Worm (Caenorhabditis elegans) whole organism, L2 larva: Measurements from ENCODE around the gene Y17G9B.4.
A peak's percentile ranks its signal among the peaks of the same experiment; 100 is the strongest.

Experiments
- ceh-82 ChIP-seq: fragments of 150-350 bp; optimal IDR thresholded peaks from 2 replicates; lab custom pipeline; 2014; ENCODE audit warnings: missing biosample characterization, missing genetic modification characterization
- elt-1 ChIP-seq: fragments of 150-350 bp; optimal IDR thresholded peaks from 2 replicates; lab custom pipeline; 2014; ENCODE audit warnings: missing biosample characterization, missing genetic modification characterization
- elt-3 ChIP-seq: sonication (generic microtip); optimal IDR thresholded peaks from 2 replicates; lab custom pipeline; 2017; ENCODE audit warnings: missing biosample characterization, missing genetic modification characterization
- fos-1 ChIP-seq: fragments of 150-350 bp; optimal IDR thresholded peaks from 2 replicates; lab custom pipeline; 2014; ENCODE audit warnings: missing biosample characterization, missing genetic modification characterization
- lin-11 ChIP-seq: fragments of 150-350 bp; sonication (generic microtip); optimal IDR thresholded peaks from 2 replicates; lab custom pipeline; 2014; ENCODE audit warnings: missing biosample characterization, missing genetic modification characterization, inconsistent platforms, mixed read lengths
- lin-13 ChIP-seq: fragments of 150-350 bp; optimal IDR thresholded peaks from 2 replicates; lab custom pipeline; 2014; ENCODE audit warnings: missing biosample characterization, missing genetic modification reagents, missing genetic modification characterization
- mdl-1 ChIP-seq, 2 experiments: fragments of 150-350 bp in 1 of 2; sonication (generic microtip) in 1 of 2; optimal IDR thresholded peaks; 2 replicates each; lab custom pipeline; 2017; ENCODE audit warnings: missing biosample characterization in 2 of 2, missing genetic modification characterization in 2 of 2
- nhr-10 ChIP-seq: sonication (generic microtip); optimal IDR thresholded peaks from 2 replicates; lab custom pipeline; 2017; ENCODE audit warnings: missing biosample characterization, missing genetic modification characterization
- nhr-11 ChIP-seq: fragments of 150-350 bp; optimal IDR thresholded peaks from 2 replicates; lab custom pipeline; 2014; ENCODE audit warnings: missing biosample characterization, missing genetic modification characterization
- nhr-237 ChIP-seq: fragments of 150-350 bp; optimal IDR thresholded peaks from 2 replicates; lab custom pipeline; 2014; ENCODE audit warnings: missing biosample characterization, missing genetic modification characterization
- snpc-4 ChIP-seq: fragments of 150-350 bp; optimal IDR thresholded peaks from 2 replicates; lab custom pipeline; 2014; ENCODE audit warnings: missing biosample characterization, missing genetic modification characterization
- unc-39 ChIP-seq: fragments of 150-350 bp; optimal IDR thresholded peaks from 2 replicates; lab custom pipeline; 2014; ENCODE audit warnings: missing biosample characterization, missing genetic modification characterization
- unc-62 ChIP-seq: fragments of 150-350 bp; optimal IDR thresholded peaks from 2 replicates; lab custom pipeline; 2014; ENCODE audit warnings: missing biosample characterization, missing genetic modification reagents, missing genetic modification characterization
- zag-1 ChIP-seq: fragments of 150-350 bp; optimal IDR thresholded peaks from 2 replicates; lab custom pipeline; 2014; ENCODE audit warnings: missing biosample characterization, missing genetic modification characterization

DNA sequence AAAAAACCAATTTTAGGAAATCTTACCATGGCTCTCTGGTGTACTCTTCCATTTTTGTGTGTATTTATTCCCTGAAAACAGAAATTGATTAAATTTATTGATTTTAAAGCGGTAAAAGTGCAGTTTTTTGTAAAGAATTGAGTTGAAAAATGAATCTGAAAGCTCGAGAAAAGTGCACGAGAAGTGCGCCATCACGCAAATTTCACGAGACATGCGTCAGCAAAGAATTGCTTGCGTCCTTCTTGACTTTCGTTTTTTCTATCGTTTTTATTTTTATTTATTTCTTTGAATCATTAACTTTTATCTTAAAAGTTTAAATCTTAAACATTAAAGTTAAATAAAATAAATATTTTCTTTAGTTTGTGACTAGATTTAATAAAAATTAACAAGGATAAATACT, 6.5 kb upstream of the Y17G9B.4 start, which contains the start of gene timm-17B.1:
- TF ChIP-seq mdl-1 (tag; optimal IDR thresholded peaks at IDR 0.05; lab: Kevin White, UChicago) (peak in 1 of 2 experiments; percentile 9), elt-3 (no peak), lin-11 (no peak), snpc-4 (tag; lab: Kevin White, UChicago) (peak; percentile 13), nhr-11 (tag; lab: Kevin White, UChicago) (no peak), nhr-237 (tag; lab: Kevin White, UChicago) (no peak), unc-62 (GFP tag; lab: Kevin White, UChicago) (no peak), nhr-10 (tag; lab: Kevin White, UChicago) (no peak), unc-39 (no peak), fos-1 (tag; lab: Kevin White, UChicago) (no peak), zag-1 (tag; lab: Kevin White, UChicago) (no peak), elt-1 (tag; lab: Kevin White, UChicago) (no peak), lin-13 (GFP tag; lab: Kevin White, UChicago) (peak; percentile 60), ceh-82 (no peak)
